Fruit fly (Drosophila melanogaster): Measurements from ENCODE around the gene Grx3.

Grx3 gene

DNA sequence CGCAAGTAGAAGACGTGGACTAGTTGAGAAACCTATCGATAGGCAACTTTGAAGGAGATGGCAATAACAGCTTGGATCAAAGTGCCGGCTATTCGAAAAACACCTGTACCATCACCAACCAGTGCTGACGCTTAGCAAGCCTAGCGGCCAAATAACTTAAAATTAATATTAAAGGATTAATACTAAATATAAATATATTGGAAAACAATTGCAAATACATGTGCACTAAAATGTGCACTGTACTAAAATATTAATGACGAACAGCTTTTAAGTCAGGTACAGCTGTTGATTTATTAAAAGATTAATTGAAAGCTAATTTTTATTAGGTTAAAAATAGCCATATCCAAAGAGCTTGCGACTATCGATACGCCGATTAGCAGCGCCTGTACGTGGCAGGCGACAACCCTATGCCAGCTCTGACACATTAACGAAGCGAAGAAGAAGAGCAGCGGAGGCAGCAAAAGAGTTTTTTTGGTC is 12.3 kb downstream of the Grx3 start, which contains the start of the genes CG9302 and beta'COP (continued):
- peak; percentile 69 for TF ChIP-seq CG30020 (tag; optimal IDR thresholded peaks at IDR 0.05)
- no peak for TF ChIP-seq CG4730 (GFP tag; IDR thresholded peaks at IDR 0.05)
- no peak for TF ChIP-seq CG2129 (GFP tag; IDR thresholded peaks at IDR 0.05; ENCODE audit: partially characterized antibody)
- no peak for TF ChIP-seq lov (optimal IDR thresholded peaks at IDR 0.05)
- no peak for TF ChIP-seq lov (GFP tag; IDR thresholded peaks at IDR 0.05)
- TF ChIP-seq nerfin-2 (GFP tag; IDR thresholded peaks at IDR 0.05; ENCODE audit: partially characterized antibody), result peak; percentile 50; the same call in 1 of the 2 replicates
- no peak for TF ChIP-seq odd (GFP tag; optimal IDR thresholded peaks at IDR 0.05)
- TF ChIP-seq ATbp (GFP tag; optimal IDR thresholded peaks at IDR 0.05), result no peak
- peak; percentile 90 for TF ChIP-seq CG17361 (GFP tag; IDR thresholded peaks at IDR 0.05)
- peak; percentile 54; the same call in 1 of the 2 replicates for TF ChIP-seq ssp (GFP tag; IDR thresholded peaks at IDR 0.05)
- TF ChIP-seq schlank (tag; optimal IDR thresholded peaks at IDR 0.05), result no peak
- TF ChIP-seq CG10147 (GFP tag; optimal IDR thresholded peaks at IDR 0.05), result peak; percentile 78
- no peak for TF ChIP-seq GATAe (GFP tag; conservative IDR thresholded peaks at IDR 0.05)
- TF ChIP-seq Taf1 (GFP tag; IDR thresholded peaks at IDR 0.05), result 0 out of 2 replicates have a peak, but pooled peaks have one; percentile 24
- TF ChIP-seq Asciz (GFP tag; optimal IDR thresholded peaks at IDR 0.05), result no peak
- TF ChIP-seq CG4707 (GFP tag; optimal IDR thresholded peaks at IDR 0.05), result no peak
- no peak for TF ChIP-seq run (tag; optimal IDR thresholded peaks at IDR 0.05)
- TF ChIP-seq row (GFP tag; IDR thresholded peaks at IDR 0.05), result peak; percentile 95
- TF ChIP-seq CG34224 (GFP tag; IDR thresholded peaks at IDR 0.05; ENCODE audit: partially characterized antibody), result no peak; the same call in 2 of the 3 replicates
- TF ChIP-seq Abd-B (GFP tag; optimal IDR thresholded peaks at IDR 0.05), result peak; percentile 91
- TF ChIP-seq Kr (GFP tag; optimal IDR thresholded peaks at IDR 0.05), result no peak
- TF ChIP-seq stc (GFP tag; IDR thresholded peaks at IDR 0.05), result no peak
- TF ChIP-seq vnd (GFP tag; IDR thresholded peaks at IDR 0.05; ENCODE audit: partially characterized antibody), result peak; percentile 72; the same call in 2 of the 3 replicates
- no peak for TF ChIP-seq org-1 (GFP tag; optimal IDR thresholded peaks at IDR 0.05)
- TF ChIP-seq Dip3 (GFP tag; optimal IDR thresholded peaks at IDR 0.05), result peak; percentile 37
- TF ChIP-seq CoRest (tag; optimal IDR thresholded peaks at IDR 0.05), result peak; percentile 88
- peak; percentile 47; the same call in 1 of the 2 replicates for TF ChIP-seq danr (GFP tag; IDR thresholded peaks at IDR 0.05)
- TF ChIP-seq Gsc (GFP tag; IDR thresholded peaks at IDR 0.05), result no peak
- TF ChIP-seq bowl (GFP tag; IDR thresholded peaks at IDR 0.05), result no peak
- TF ChIP-seq CG10462 (GFP tag; optimal IDR thresholded peaks at IDR 0.05), result peak; percentile 31
- TF ChIP-seq NFAT (GFP tag; IDR thresholded peaks at IDR 0.05), result no peak
- TF ChIP-seq CG2120 (GFP tag; optimal IDR thresholded peaks at IDR 0.05), result peak; percentile 78
- peak; percentile 50 for TF ChIP-seq CG4617 (GFP tag; optimal IDR thresholded peaks at IDR 0.05; ENCODE audit: borderline replicate concordance)
- TF ChIP-seq CG32767 (GFP tag; IDR thresholded peaks at IDR 0.05), result 0 out of 2 replicates have a peak, but pooled peaks have one; percentile 39
- TF ChIP-seq CG6765 (GFP tag; optimal IDR thresholded peaks at IDR 0.05), result no peak
- TF ChIP-seq cwo (GFP tag; optimal IDR thresholded peaks at IDR 0.05), result no peak
- TF ChIP-seq Hr39 (optimal IDR thresholded peaks at IDR 0.05), result no peak
- TF ChIP-seq Poxn (GFP tag; IDR thresholded peaks at IDR 0.05), result no peak
- TF ChIP-seq CG9609 (GFP tag; optimal IDR thresholded peaks at IDR 0.05), result no peak
- TF ChIP-seq CG30403 (GFP tag; optimal IDR thresholded peaks at IDR 0.05), result peak; percentile 83
- peak; percentile 53 for TF ChIP-seq CG10654 (GFP tag; optimal IDR thresholded peaks at IDR 0.05)
- no peak for TF ChIP-seq CG17612 (GFP tag; IDR thresholded peaks at IDR 0.05)
- no peak for TF ChIP-seq CG11398 (GFP tag; optimal IDR thresholded peaks at IDR 0.05)
- no peak for TF ChIP-seq cg (GFP tag; optimal IDR thresholded peaks at IDR 0.05)
- TF ChIP-seq Usf (GFP tag; optimal IDR thresholded peaks at IDR 0.05), result peak; percentile 62
- TF ChIP-seq CrebB (tag; optimal IDR thresholded peaks at IDR 0.05), result no peak
- no peak; the same call in 1 of the 2 replicates for TF ChIP-seq wor (GFP tag; IDR thresholded peaks at IDR 0.05)
- peak; percentile 47 for TF ChIP-seq ewg (GFP tag; optimal IDR thresholded peaks at IDR 0.05)
- peak; percentile 70 for TF ChIP-seq CG7556 (GFP tag; optimal IDR thresholded peaks at IDR 0.05)
- TF ChIP-seq Nf-YB (GFP tag; optimal IDR thresholded peaks at IDR 0.05), result no peak
- no peak for TF ChIP-seq Tbp (GFP tag; optimal IDR thresholded peaks at IDR 0.05)
